Fruit fly (Drosophila melanogaster): ENCODE measurements around the gene CG45071.

- no peak for TF ChIP-seq gcm (GFP tag; optimal IDR thresholded peaks at IDR 0.05)
- peak; percentile 9 for TF ChIP-seq maf-S (GFP tag; optimal IDR thresholded peaks at IDR 0.05)
- no peak for TF ChIP-seq Mes4 (GFP tag; optimal IDR thresholded peaks at IDR 0.05)
- peak; percentile 26 for TF ChIP-seq Fer3 (tag; optimal IDR thresholded peaks at IDR 0.05)
- TF ChIP-seq seq (GFP tag; IDR thresholded peaks at IDR 0.05), result peak; percentile 43; the same call in 1 of the 2 replicates
- TF ChIP-seq dysf (GFP tag; IDR thresholded peaks at IDR 0.05), result no peak
- no peak for TF ChIP-seq CG7372 (GFP tag; IDR thresholded peaks at IDR 0.05)
- TF ChIP-seq CG2678 (tag; optimal IDR thresholded peaks at IDR 0.05), result peak; percentile 21
- no peak for TF ChIP-seq CG7271 (tag; optimal IDR thresholded peaks at IDR 0.05)
- TF ChIP-seq CG4820 (GFP tag; optimal IDR thresholded peaks at IDR 0.05), result no peak
- TF ChIP-seq pfk (GFP tag; optimal IDR thresholded peaks at IDR 0.05), result peak; percentile 64
Measured at dm6 chr3L:15142004-15142890, 36.6 kb downstream of the CG45071 start, which contains the start of gene Pdi.

Measured in whole organism, embryonic.